Fruit fly (Drosophila melanogaster) whole organism, embryonic: ENCODE results near the gene Tg.

Source experiments
- CG10321 ChIP-seq: fragments of 200-800 bp; sonication (Bioruptor generic); IDR thresholded peaks from 2 replicates; pipeline ENCODE4 v1.3.6; 2022; ENCODE audit warnings: missing biosample characterization, missing genetic modification characterization
- CG10431 ChIP-seq: fragments of 200-800 bp; sonication (Bioruptor generic); optimal IDR thresholded peaks from 3 replicates; lab custom pipeline; 2018; ENCODE audit warnings: missing biosample characterization, mild to moderate bottlenecking, missing genetic modification characterization
- CG12155 ChIP-seq: fragments of 200-800 bp; sonication (Bioruptor generic); optimal IDR thresholded peaks from 3 replicates; lab custom pipeline; 2016; ENCODE audit warnings: missing biosample characterization, missing genetic modification characterization
- CG12391 ChIP-seq: fragments of 200-800 bp; sonication (Bioruptor generic); optimal IDR thresholded peaks from 3 replicates; lab custom pipeline; 2018; ENCODE audit warnings: missing biosample characterization, mild to moderate bottlenecking, missing genetic modification characterization, moderate library complexity
- CG14441 ChIP-seq: fragments of 200-800 bp; sonication (Bioruptor generic); IDR thresholded peaks from 2 replicates; pipeline ENCODE4 v1.3.6; 2022; ENCODE audit warnings: missing biosample characterization, missing genetic modification characterization
- CG15011 ChIP-seq: fragments of 200-800 bp; sonication (Bioruptor generic); optimal IDR thresholded peaks from 3 replicates; lab custom pipeline; 2018; ENCODE audit warnings: missing biosample characterization, mild to moderate bottlenecking, missing genetic modification characterization
- CG15073 ChIP-seq: fragments of 200-800 bp; sonication (Bioruptor generic); optimal IDR thresholded peaks from 2 replicates; lab custom pipeline; 2016; ENCODE audit warnings: missing biosample characterization, missing genetic modification characterization
- CG1647 ChIP-seq: fragments of 200-800 bp; sonication (Bioruptor generic); optimal IDR thresholded peaks from 3 replicates; lab custom pipeline; 2016; ENCODE audit warnings: missing biosample characterization, missing genetic modification characterization
- CG18599 ChIP-seq: fragments of 200-800 bp; sonication (Bioruptor generic); optimal IDR thresholded peaks from 3 replicates; lab custom pipeline; 2017; ENCODE audit warnings: missing biosample characterization, missing genetic modification characterization, mild to moderate bottlenecking, moderate library complexity, missing genetic modification reagents
- CG32772 ChIP-seq: fragments of 200-800 bp; sonication (Bioruptor generic); IDR thresholded peaks from 2 replicates; pipeline ENCODE4 v1.3.6; 2022; ENCODE audit warnings: missing biosample characterization, missing genetic modification characterization
- CG4328 ChIP-seq: fragments of 200-800 bp; sonication (Bioruptor generic); optimal IDR thresholded peaks from 3 replicates; lab custom pipeline; 2017; ENCODE audit warnings: missing biosample characterization, missing genetic modification reagents, missing genetic modification characterization
- CG4617 ChIP-seq: fragments of 200-800 bp; sonication (Bioruptor generic); optimal IDR thresholded peaks from 3 replicates; lab custom pipeline; 2016; ENCODE audit warnings: missing biosample characterization, missing genetic modification characterization, borderline replicate concordance
- CG7271 ChIP-seq: fragments of 200-800 bp; sonication (Bioruptor generic); optimal IDR thresholded peaks from 2 replicates; lab custom pipeline; 2018; ENCODE audit warnings: missing biosample characterization, mild to moderate bottlenecking, missing genetic modification characterization, moderate library complexity
- CG7963 ChIP-seq: fragments of 200-800 bp; sonication (Bioruptor generic); IDR thresholded peaks from 3 replicates; pipeline ENCODE4 v1.3.6; 2022; ENCODE audit warnings: missing biosample characterization, missing genetic modification characterization; ENCODE audit not compliant: partially characterized antibody
- CG8359 ChIP-seq: fragments of 200-800 bp; sonication (Bioruptor generic); optimal IDR thresholded peaks from 2 replicates; lab custom pipeline; 2017; ENCODE audit warnings: missing biosample characterization, mild to moderate bottlenecking, missing genetic modification characterization, borderline replicate concordance
- CG8478 ChIP-seq: fragments of >200 bp; optimal IDR thresholded peaks from 2 replicates; lab custom pipeline; 2018
- CG9797 ChIP-seq: fragments of 200-800 bp; sonication (Bioruptor generic); optimal IDR thresholded peaks from 3 replicates; lab custom pipeline; 2018; ENCODE audit warnings: missing biosample characterization, mild to moderate bottlenecking, missing genetic modification characterization
- CG9817 ChIP-seq: fragments of 200-800 bp; sonication (Bioruptor generic); optimal IDR thresholded peaks from 2 replicates; lab custom pipeline; 2018; ENCODE audit warnings: missing biosample characterization, mild to moderate bottlenecking, missing genetic modification characterization, moderate library complexity
- Camta ChIP-seq: fragments of 200-800 bp; sonication (Bioruptor generic); optimal IDR thresholded peaks from 2 replicates; lab custom pipeline; 2016; ENCODE audit warnings: missing biosample characterization, missing genetic modification characterization
- CkIIα-i1 ChIP-seq: fragments of 200-800 bp; sonication (Bioruptor generic); IDR thresholded peaks from 2 replicates; pipeline ENCODE4 v1.3.6; 2022; ENCODE audit warnings: missing biosample characterization, missing genetic modification characterization
- D19A ChIP-seq: fragments of 200-800 bp; optimal IDR thresholded peaks from 3 replicates; lab custom pipeline; 2019; ENCODE audit warnings: missing biosample characterization, mild to moderate bottlenecking, missing genetic modification characterization, moderate library complexity
- D19B ChIP-seq: fragments of 200-800 bp; sonication (Bioruptor generic); optimal IDR thresholded peaks from 2 replicates; lab custom pipeline; 2017; ENCODE audit warnings: missing biosample characterization, mild to moderate bottlenecking, missing genetic modification characterization
- Dad ChIP-seq: fragments of 200-800 bp; sonication (Bioruptor generic); optimal IDR thresholded peaks from 3 replicates; lab custom pipeline; 2016; ENCODE audit warnings: missing biosample characterization, missing genetic modification characterization
- Dll ChIP-seq: fragments of 200-800 bp; sonication (Bioruptor generic); IDR thresholded peaks from 4 replicates; pipeline ENCODE4 v1.3.6; 2022; ENCODE audit warnings: missing biosample characterization, missing genetic modification characterization; ENCODE audit not compliant: partially characterized antibody
- Doc2 ChIP-seq: fragments of 200-800 bp; sonication (Bioruptor generic); IDR thresholded peaks from 2 replicates; pipeline ENCODE4 v1.3.6; 2022; ENCODE audit warnings: missing biosample characterization, missing genetic modification characterization
- GATAe ChIP-seq: fragments of 200-800 bp; sonication (Bioruptor generic); conservative IDR thresholded peaks from 2 replicates; pipeline ENCODE4 v1.3.6; 2022; ENCODE audit warnings: missing biosample characterization, missing genetic modification characterization
- HLHmδ ChIP-seq: fragments of 200-800 bp; sonication (Bioruptor generic); optimal IDR thresholded peaks from 2 replicates; lab custom pipeline; 2018; ENCODE audit warnings: missing biosample characterization, mild to moderate bottlenecking, missing genetic modification characterization, moderate library complexity
- Hey ChIP-seq: fragments of 200-800 bp; sonication (Bioruptor generic); optimal IDR thresholded peaks from 3 replicates; lab custom pipeline; 2018; ENCODE audit warnings: missing biosample characterization, mild to moderate bottlenecking, missing genetic modification characterization
- Hmx ChIP-seq: fragments of 200-800 bp; sonication (Bioruptor generic); optimal IDR thresholded peaks from 2 replicates; lab custom pipeline; 2016; ENCODE audit warnings: missing biosample characterization, missing genetic modification characterization
- Opbp ChIP-seq: fragments of 200-800 bp; sonication (Bioruptor generic); IDR thresholded peaks from 3 replicates; pipeline ENCODE4 v1.3.6; 2022; ENCODE audit warnings: missing biosample characterization, missing genetic modification characterization; ENCODE audit not compliant: partially characterized antibody
- Optix ChIP-seq: fragments of 200-800 bp; sonication (Bioruptor generic); IDR thresholded peaks from 3 replicates; pipeline ENCODE4 v1.3.6; 2022; ENCODE audit warnings: missing biosample characterization, missing genetic modification characterization
- Scr ChIP-seq: fragments of 200-800 bp; sonication (Bioruptor generic); IDR thresholded peaks from 2 replicates; pipeline ENCODE4 v1.3.6; 2022; ENCODE audit warnings: missing biosample characterization, missing genetic modification characterization; ENCODE audit not compliant: partially characterized antibody
- ems ChIP-seq: fragments of 200-800 bp; sonication (Bioruptor generic); optimal IDR thresholded peaks from 3 replicates; lab custom pipeline; 2016; ENCODE audit warnings: missing biosample characterization, missing genetic modification characterization
- hb ChIP-seq: fragments of 200-800 bp; sonication (Bioruptor generic); IDR thresholded peaks from 3 replicates; pipeline ENCODE4 v1.3.6; 2022; ENCODE audit warnings: missing biosample characterization, missing genetic modification characterization; ENCODE audit not compliant: partially characterized antibody
- hkb ChIP-seq, 2 experiments: fragments of 200-800 bp in 1 of 2; fragments of >200 bp in 1 of 2; sonication (Bioruptor generic) in 1 of 2; IDR thresholded peaks in 1 of 2; optimal IDR thresholded peaks in 1 of 2; 2 replicates each; pipeline versions ENCODE4 v1.3.6 to Lab custom; 2017 to 2022; ENCODE audit warnings: missing biosample characterization in 1 of 2, missing genetic modification characterization in 1 of 2
- jigr1 ChIP-seq: fragments of 200-800 bp; sonication (Bioruptor generic); IDR thresholded peaks from 3 replicates; pipeline ENCODE4 v1.3.6; 2022; ENCODE audit warnings: missing biosample characterization, missing genetic modification characterization
- lola ChIP-seq, 3 experiments: fragments of >200 bp in 2 of 3; fragments of 200-800 bp in 1 of 3; sonication (Bioruptor generic) in 1 of 3; optimal IDR thresholded peaks; 2 replicates each; lab custom pipeline; 2017 to 2019; ENCODE audit warnings: missing biosample characterization in 3 of 3, missing genetic modification characterization in 3 of 3, mild to moderate bottlenecking in 1 of 3, moderate library complexity in 1 of 3
- pfk ChIP-seq: fragments of 200-800 bp; sonication (Bioruptor generic); optimal IDR thresholded peaks from 2 replicates; lab custom pipeline; 2018; ENCODE audit warnings: missing biosample characterization, mild to moderate bottlenecking, missing genetic modification characterization, moderate library complexity
- pum ChIP-seq: fragments of 200-800 bp; sonication (Bioruptor generic); optimal IDR thresholded peaks from 2 replicates; lab custom pipeline; 2016; ENCODE audit warnings: missing biosample characterization, missing genetic modification characterization
- repo ChIP-seq: fragments of 200-800 bp; sonication (Bioruptor generic); optimal IDR thresholded peaks from 2 replicates; lab custom pipeline; 2016; ENCODE audit warnings: missing biosample characterization, missing genetic modification characterization
- sisA ChIP-seq: fragments of 200-800 bp; sonication (Bioruptor generic); IDR thresholded peaks from 2 replicates; pipeline ENCODE4 v1.3.6; 2022; ENCODE audit warnings: missing biosample characterization, missing genetic modification characterization
- sr ChIP-seq: fragments of 200-800 bp; sonication (Bioruptor generic); IDR thresholded peaks from 3 replicates; pipeline ENCODE4 v1.3.6; 2022; ENCODE audit warnings: missing biosample characterization, missing genetic modification characterization
- tna ChIP-seq: fragments of 200-800 bp; sonication (Bioruptor generic); IDR thresholded peaks from 2 replicates; pipeline ENCODE4 v1.3.6; 2022; ENCODE audit warnings: missing biosample characterization, missing genetic modification characterization; ENCODE audit not compliant: partially characterized antibody
- unpg ChIP-seq: fragments of 200-800 bp; sonication (Bioruptor generic); optimal IDR thresholded peaks from 3 replicates; lab custom pipeline; 2018; ENCODE audit warnings: missing biosample characterization, mild to moderate bottlenecking, missing genetic modification characterization, moderate library complexity
- vvl ChIP-seq: fragments of 200-800 bp; sonication (Bioruptor generic); IDR thresholded peaks from 2 replicates; pipeline ENCODE4 v1.3.6; 2022; ENCODE audit warnings: missing biosample characterization, missing genetic modification characterization
- wor ChIP-seq: fragments of 200-800 bp; sonication (Bioruptor generic); IDR thresholded peaks from 2 replicates; pipeline ENCODE4 v1.3.6; 2022; ENCODE audit warnings: missing biosample characterization, missing genetic modification characterization
- z ChIP-seq: fragments of 200-800 bp; sonication (Bioruptor generic); IDR thresholded peaks from 3 replicates; pipeline ENCODE4 v1.3.6; 2022; ENCODE audit warnings: missing biosample characterization, missing genetic modification characterization
- zfh1 ChIP-seq: fragments of 200-800 bp; sonication (Bioruptor generic); IDR thresholded peaks from 3 replicates; pipeline ENCODE4 v1.3.6; 2022; ENCODE audit warnings: missing biosample characterization, missing genetic modification characterization

The Tg gene

DNA sequence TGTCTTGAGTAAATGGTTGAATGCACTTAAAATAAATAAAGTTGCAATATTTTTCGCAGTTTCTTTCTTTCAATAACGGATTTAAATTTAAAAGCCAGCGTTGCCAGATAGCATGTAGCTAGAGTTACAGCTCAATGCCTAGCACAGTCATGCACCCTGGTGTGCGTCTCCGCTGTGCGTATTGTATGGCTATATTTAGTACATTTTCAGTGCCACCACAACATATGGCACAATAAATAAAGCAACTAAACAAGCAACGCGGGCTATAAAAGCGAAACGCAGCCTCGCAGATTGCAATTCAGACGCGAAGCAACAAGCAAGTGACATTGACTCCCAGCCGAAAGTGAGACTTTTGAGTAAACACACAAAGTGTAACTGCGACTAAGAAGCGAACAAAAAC is 12.6 kb upstream of the Tg start, which contains the start of gene Sirup (continued):
- TF ChIP-seq lola (GFP tag; optimal IDR thresholded peaks at IDR 0.05; lab: Kevin White, UChicago) (no peak), CG4328 (GFP tag; lab: Kevin White, UChicago) (no peak), CG9797 (GFP tag; lab: Kevin White, UChicago) (peak; percentile 50), CG9817 (no peak), CG8359 (GFP tag; lab: Kevin White, UChicago) (no peak), CG15011 (no peak), CG12155 (GFP tag; lab: Kevin White, UChicago) (no peak), CG8478 (lab: Kevin White, UChicago) (peak; percentile 18), hb (GFP tag; lab: Robert Waterston, UW) (no peak), Doc2 (GFP tag; lab: Robert Waterston, UW) (no peak), D19A (no peak), unpg (GFP tag; lab: Kevin White, UChicago) (no peak), Scr (GFP tag; lab: Robert Waterston, UW) (no peak), CG4617 (GFP tag; lab: Kevin White, UChicago) (peak; percentile 3), D19B (no peak), CkIIα-i1 (GFP tag; lab: Robert Waterston, UW) (no peak), sr (GFP tag; lab: Robert Waterston, UW) (0 out of 3 replicates have a peak, but pooled peaks have one; percentile 15), CG1647 (no peak), vvl (GFP tag; lab: Robert Waterston, UW) (peak; percentile 37), jigr1 (GFP tag; lab: Robert Waterston, UW) (no peak), Hmx (no peak), repo (GFP tag; lab: Kevin White, UChicago) (no peak), GATAe (no peak), z (GFP tag; lab: Robert Waterston, UW) (no peak), CG18599 (GFP tag; lab: Kevin White, UChicago) (no peak), Optix (GFP tag; lab: Robert Waterston, UW) (no peak), pum (no peak), pfk (GFP tag; lab: Kevin White, UChicago) (no peak), CG7963 (no peak), Hey (tag; lab: Kevin White, UChicago) (no peak), hkb (optimal IDR thresholded peaks at IDR 0.05; lab: Kevin White, UChicago) (no peak), hkb (GFP tag; IDR thresholded peaks at IDR 0.05; lab: Robert Waterston, UW) (no peak), Dad (GFP tag; lab: Kevin White, UChicago) (no peak), Dll (GFP tag; lab: Robert Waterston, UW) (peak; percentile 19; the same call in 1 of the 4 replicates), wor (no peak), CG12391 (tag; lab: Kevin White, UChicago) (no peak), CG7271 (tag; lab: Kevin White, UChicago) (no peak), Opbp (peak; percentile 80), CG32772 (GFP tag; lab: Robert Waterston, UW) (no peak), CG10321 (no peak), CG15073 (GFP tag; lab: Kevin White, UChicago) (no peak), CG10431 (no peak), zfh1 (peak; percentile 15; the same call in 1 of the 3 replicates), Camta (GFP tag; lab: Kevin White, UChicago) (no peak), HLHmδ (GFP tag; lab: Kevin White, UChicago) (no peak), tna (GFP tag; lab: Robert Waterston, UW) (peak; percentile 54; the same call in 1 of the 2 replicates), sisA (GFP tag; lab: Robert Waterston, UW) (no peak), ems (no peak), CG14441 (0 out of 2 replicates have a peak, but pooled peaks have one; percentile 9)
